Worm (Caenorhabditis elegans) whole organism, midembryonic: Measurements from ENCODE around the gene srbc-30.

Experiments
- T22C8.4 ChIP-seq: fragments of 200-800 bp; sonication (Bioruptor generic); IDR thresholded peaks from 2 replicates; pipeline ENCODE4 v1.3.6; 2022; ENCODE audit warnings: missing genetic modification characterization, missing compliant biosample characterization
- cog-1 ChIP-seq: sonication (generic microtip); optimal IDR thresholded peaks from 2 replicates; lab custom pipeline; 2016; ENCODE audit warnings: missing genetic modification characterization, missing compliant biosample characterization
- flt-1 ChIP-seq: fragments of 200-800 bp; sonication (Bioruptor generic); IDR thresholded peaks from 2 replicates; pipeline ENCODE4 v1.3.6; 2022; ENCODE audit warnings: missing genetic modification characterization, missing compliant biosample characterization
- klf-2 ChIP-seq: fragments of 200-800 bp; sonication (Bioruptor generic); conservative IDR thresholded peaks from 2 replicates; pipeline ENCODE4 v1.3.6; 2022; ENCODE audit warnings: missing genetic modification reagents, missing genetic modification characterization, missing compliant biosample characterization
- med-1 ChIP-seq: sonication (generic microtip); optimal IDR thresholded peaks from 2 replicates; lab custom pipeline; 2017; ENCODE audit warnings: missing genetic modification characterization, mild to moderate bottlenecking, missing compliant biosample characterization, antibody characterized with exemption, missing genetic modification reagents; ENCODE audit not compliant: insufficient read depth
- ref-1 ChIP-seq: fragments of 200-800 bp; sonication (Bioruptor generic); conservative IDR thresholded peaks from 2 replicates; pipeline ENCODE4 v1.3.6; 2022; ENCODE audit warnings: missing genetic modification reagents, missing genetic modification characterization, missing compliant biosample characterization
- tab-1 ChIP-seq: fragments of 200-800 bp; sonication (Bioruptor generic); IDR thresholded peaks from 2 replicates; pipeline ENCODE4 v1.3.6; 2022; ENCODE audit warnings: missing genetic modification characterization, missing compliant biosample characterization
- ztf-23 ChIP-seq: fragments of 200-800 bp; sonication (Bioruptor generic); IDR thresholded peaks from 2 replicates; pipeline ENCODE4 v1.3.6; 2022; ENCODE audit warnings: missing genetic modification reagents, missing genetic modification characterization, missing compliant biosample characterization
- ztf-29 ChIP-seq: fragments of 200-800 bp; sonication (Bioruptor generic); IDR thresholded peaks from 2 replicates; pipeline ENCODE4 v1.3.6; 2022; ENCODE audit warnings: missing genetic modification reagents, missing genetic modification characterization, missing compliant biosample characterization

The srbc-30 gene

DNA sequence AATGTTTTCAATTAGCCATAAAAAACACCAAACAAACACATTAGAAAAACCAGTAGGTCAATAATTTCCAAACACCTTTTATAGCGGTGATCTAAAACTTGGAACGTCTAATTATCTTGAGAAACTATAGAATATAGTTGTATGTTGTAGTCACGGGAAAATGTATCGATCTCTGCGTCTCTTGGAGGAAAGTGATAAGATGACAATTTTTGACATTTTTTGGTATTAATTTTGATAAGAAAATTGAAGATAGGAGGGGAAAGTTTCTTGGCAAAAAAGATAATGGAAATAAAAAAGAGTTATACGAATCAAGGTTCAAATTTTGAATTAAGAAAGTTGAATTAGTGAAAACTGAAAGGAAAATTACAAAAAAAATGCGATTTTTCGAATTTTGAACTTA is 25.5 kb upstream of the srbc-30 start:
- no peak for TF ChIP-seq flt-1 (GFP tag; lab: Robert Waterston, UW)
- no peak for TF ChIP-seq cog-1
- TF ChIP-seq klf-2 (GFP tag; lab: Robert Waterston, UW) = no peak
- no peak for TF ChIP-seq tab-1 (GFP tag; lab: Robert Waterston, UW)
- TF ChIP-seq ztf-23 (GFP tag; lab: Robert Waterston, UW) = no peak
- TF ChIP-seq T22C8.4 (GFP tag; lab: Robert Waterston, UW) = no peak
- no peak for TF ChIP-seq ztf-29 (GFP tag; lab: Robert Waterston, UW)
- TF ChIP-seq ref-1 (GFP tag; lab: Robert Waterston, UW) = no peak
- TF ChIP-seq med-1 (GFP tag; lab: Kevin White, UChicago) = no peak

ce11 chrV:3502038-3502437 is 21.8 kb upstream of the srbc-30 start, which contains the start of the genes C07G3.8 and C07G3.10:
Gene C07G3.8 (minus strand): TSS chrV:3502138.
Gene C07G3.10 (plus strand): TSS chrV:3502307.
- TF ChIP-seq tab-1 (GFP tag; lab: Robert Waterston, UW) (no peak), med-1 (GFP tag; lab: Kevin White, UChicago) (no peak), ztf-29 (GFP tag; lab: Robert Waterston, UW) (no peak), T22C8.4 (GFP tag; lab: Robert Waterston, UW) (no peak), klf-2 (GFP tag; lab: Robert Waterston, UW) (no peak), flt-1 (GFP tag; lab: Robert Waterston, UW) (no peak), ref-1 (GFP tag; lab: Robert Waterston, UW) (no peak), cog-1 (no peak), ztf-23 (GFP tag; lab: Robert Waterston, UW) (no peak)

- TF ChIP-seq med-1 (GFP tag; lab: Kevin White, UChicago) (no peak), tab-1 (GFP tag; lab: Robert Waterston, UW) (no peak), klf-2 (GFP tag; lab: Robert Waterston, UW) (no peak), T22C8.4 (GFP tag; lab: Robert Waterston, UW) (no peak), cog-1 (no peak), flt-1 (GFP tag; lab: Robert Waterston, UW) (no peak), ztf-29 (GFP tag; lab: Robert Waterston, UW) (no peak), ztf-23 (GFP tag; lab: Robert Waterston, UW) (no peak), ref-1 (GFP tag; lab: Robert Waterston, UW) (no peak)
These were observed 16.6 kb upstream of the srbc-30 start, which contains the start of gene C07G3.15 for ce11 chrV:3496880-3497279. Gene C07G3.15 (minus strand): TSS chrV:3496980.

DNA sequence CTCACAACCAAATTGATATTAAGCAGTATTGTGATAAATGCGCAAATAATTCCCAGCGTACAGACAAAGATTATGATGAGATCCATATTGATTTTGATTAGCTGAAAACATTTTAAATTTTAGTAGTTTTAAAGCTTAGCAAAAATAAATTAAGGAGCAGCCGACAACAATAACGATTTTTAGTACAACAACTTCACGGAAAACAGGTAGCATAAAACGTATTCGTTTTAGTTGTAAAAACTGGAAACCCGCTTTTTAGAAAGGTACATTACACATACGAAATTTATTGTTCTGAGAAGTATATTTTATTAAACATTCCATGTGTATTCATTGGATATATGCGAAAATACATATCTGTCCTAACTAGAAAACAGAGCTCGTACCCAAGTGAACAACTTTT is 10.2 kb upstream of the srbc-30 start, which contains the start of gene srbc-36:
Gene srbc-36 (minus strand): TSS at position 101 of the 400 bp plus-strand sequence.
- TF ChIP-seq T22C8.4 (GFP tag; lab: Robert Waterston, UW) = no peak

DNA sequence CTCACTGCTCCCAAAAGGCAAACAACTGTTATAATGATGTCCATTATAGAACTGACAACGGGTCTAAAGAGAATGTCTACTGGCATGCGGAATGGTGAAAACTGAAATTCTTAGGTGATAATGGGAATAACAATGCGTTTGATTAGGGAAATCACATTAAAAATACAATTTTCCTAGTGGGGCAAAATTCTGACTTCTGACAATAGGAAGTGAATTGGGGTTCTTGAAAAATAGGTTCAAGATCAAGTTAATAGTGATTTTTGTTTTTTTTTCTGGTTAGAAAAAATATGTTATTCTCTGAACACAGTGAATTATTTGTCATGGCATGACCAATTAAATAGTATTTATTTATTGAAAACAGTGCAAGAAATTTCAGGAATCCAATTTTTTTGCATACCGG is 6.6 kb upstream of the srbc-30 start, which contains the start of gene srbc-32:
Gene srbc-32 (minus strand): TSS at position 101 of the 400 bp plus-strand sequence.
- TF ChIP-seq klf-2 (GFP tag; lab: Robert Waterston, UW) (no peak), cog-1 (no peak), tab-1 (GFP tag; lab: Robert Waterston, UW) (no peak), ztf-23 (GFP tag; lab: Robert Waterston, UW) (no peak), ztf-29 (GFP tag; lab: Robert Waterston, UW) (no peak), T22C8.4 (GFP tag; lab: Robert Waterston, UW) (no peak), flt-1 (GFP tag; lab: Robert Waterston, UW) (no peak), ref-1 (GFP tag; lab: Robert Waterston, UW) (no peak), med-1 (GFP tag; lab: Kevin White, UChicago) (no peak)

ce11 chrV:3484702-3485101 is 4.5 kb upstream of the srbc-30 start, which contains the start of gene srbc-33:
Gene srbc-33 (minus strand): TSS chrV:3484802.
- no peak for TF ChIP-seq cog-1
- no peak for TF ChIP-seq flt-1 (GFP tag; lab: Robert Waterston, UW)
- no peak for TF ChIP-seq ztf-29 (GFP tag; lab: Robert Waterston, UW)
- TF ChIP-seq klf-2 (GFP tag; lab: Robert Waterston, UW) = no peak
- no peak for TF ChIP-seq ref-1 (GFP tag; lab: Robert Waterston, UW)
- TF ChIP-seq med-1 (GFP tag; lab: Kevin White, UChicago) = no peak
- TF ChIP-seq ztf-23 (GFP tag; lab: Robert Waterston, UW) = no peak

DNA sequence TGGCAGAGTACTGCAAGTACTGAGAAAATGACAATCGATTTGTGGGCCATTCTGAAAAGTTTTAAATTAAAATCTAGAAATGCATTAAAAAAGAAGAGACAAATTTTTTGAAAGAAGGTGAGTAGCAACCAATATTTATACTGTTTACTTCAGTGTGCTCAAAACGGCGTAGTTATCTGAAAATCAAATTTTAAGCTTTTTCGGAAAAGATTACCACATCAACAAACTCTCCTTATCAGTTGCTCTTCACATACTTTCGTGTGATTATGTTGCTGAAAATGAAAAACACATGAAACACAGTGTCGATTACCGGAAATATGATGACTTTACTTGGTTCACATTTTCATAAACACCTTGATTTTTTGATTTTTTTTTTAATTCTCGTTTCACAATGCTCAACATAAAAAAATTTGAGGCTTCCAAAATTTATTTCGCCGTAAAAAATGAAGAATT is 2.3 kb upstream of the srbc-30 start, which contains the start of gene lys-7:
Gene lys-7 (minus strand): TSS at position 51 of the 453 bp plus-strand sequence.
- no peak for TF ChIP-seq ref-1 (GFP tag; lab: Robert Waterston, UW)
- no peak for TF ChIP-seq klf-2 (GFP tag; lab: Robert Waterston, UW)
- no peak for TF ChIP-seq T22C8.4 (GFP tag; lab: Robert Waterston, UW)
- no peak for TF ChIP-seq cog-1
- TF ChIP-seq tab-1 (GFP tag; lab: Robert Waterston, UW) = no peak
- TF ChIP-seq ztf-29 (GFP tag; lab: Robert Waterston, UW) = no peak
- TF ChIP-seq med-1 (GFP tag; lab: Kevin White, UChicago) = no peak
- no peak for TF ChIP-seq flt-1 (GFP tag; lab: Robert Waterston, UW)
- no peak for TF ChIP-seq ztf-23 (GFP tag; lab: Robert Waterston, UW)

ce11 chrV:3477496-3477895 is 2.8 kb downstream of the srbc-30 start, which contains the start of gene srbc-31:
Gene srbc-31 (minus strand): TSS chrV:3477596.
- no peak for TF ChIP-seq flt-1 (GFP tag; lab: Robert Waterston, UW)
- no peak for TF ChIP-seq ztf-29 (GFP tag; lab: Robert Waterston, UW)
- no peak for TF ChIP-seq klf-2 (GFP tag; lab: Robert Waterston, UW)
- no peak for TF ChIP-seq tab-1 (GFP tag; lab: Robert Waterston, UW)
- TF ChIP-seq cog-1 = no peak
- TF ChIP-seq ref-1 (GFP tag; lab: Robert Waterston, UW) = no peak
- TF ChIP-seq med-1 (GFP tag; lab: Kevin White, UChicago) = no peak
- TF ChIP-seq T22C8.4 (GFP tag; lab: Robert Waterston, UW) = no peak
- no peak for TF ChIP-seq ztf-23 (GFP tag; lab: Robert Waterston, UW)

DNA sequence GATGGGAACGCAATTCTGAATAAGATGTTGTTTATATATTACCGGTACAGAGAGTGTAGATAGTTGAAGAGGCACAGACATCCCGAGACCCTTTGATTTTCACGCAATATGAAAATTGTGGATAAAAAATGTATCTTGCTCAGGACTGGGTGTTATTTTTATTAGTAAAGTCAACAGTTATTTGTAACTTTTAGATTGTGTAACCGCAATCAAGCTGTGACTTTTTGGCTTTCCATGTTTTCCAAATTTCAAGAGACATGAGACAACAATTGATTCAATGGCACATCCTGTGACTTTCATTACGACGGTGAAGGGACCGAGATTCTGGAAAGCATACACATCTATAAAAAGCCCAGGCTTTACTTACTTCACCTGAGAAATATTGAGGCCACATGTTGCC is 4.0 kb downstream of the srbc-30 start:
- TF ChIP-seq T22C8.4 (GFP tag; lab: Robert Waterston, UW) (no peak), tab-1 (GFP tag; lab: Robert Waterston, UW) (no peak), ztf-29 (GFP tag; lab: Robert Waterston, UW) (no peak), ztf-23 (GFP tag; lab: Robert Waterston, UW) (no peak), med-1 (GFP tag; lab: Kevin White, UChicago) (no peak), cog-1 (no peak), ref-1 (GFP tag; lab: Robert Waterston, UW) (no peak), klf-2 (GFP tag; lab: Robert Waterston, UW) (no peak), flt-1 (GFP tag; lab: Robert Waterston, UW) (no peak)
